Worm (Caenorhabditis elegans): ENCODE data around the gene otub-3.

DNA sequence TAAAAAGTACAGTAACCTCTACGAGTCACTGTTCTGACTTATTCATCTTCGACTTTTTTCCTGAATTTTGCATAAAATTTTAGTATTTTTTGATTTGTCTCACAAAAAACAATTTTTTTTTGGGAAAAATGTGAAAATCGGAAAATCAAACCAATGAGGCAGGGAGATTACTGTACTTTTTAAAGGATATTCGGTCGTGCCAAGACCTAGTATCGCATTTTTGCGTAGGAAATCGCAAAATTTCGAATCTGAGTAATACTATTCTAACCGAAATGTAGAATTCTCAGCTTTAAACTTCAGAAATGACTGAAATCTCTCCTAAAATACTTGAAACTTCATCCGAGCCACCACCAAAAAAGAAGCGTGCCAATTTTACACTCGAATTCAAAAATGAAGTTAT lies 9.8 kb downstream of the otub-3 start, which contains the start of gene F21D5.4:
- TF ChIP-seq ceh-9 (tag; optimal IDR thresholded peaks at IDR 0.05) (no peak), dve-1 (tag; optimal IDR thresholded peaks at IDR 0.05) (no peak), elt-2 (tag; optimal IDR thresholded peaks at IDR 0.05) (no peak), hlh-8 (tag; optimal IDR thresholded peaks at IDR 0.05) (no peak), nhr-232 (tag; optimal IDR thresholded peaks at IDR 0.05) (no peak), ceh-30 (tag; optimal IDR thresholded peaks at IDR 0.05) (no peak), lin-11 (tag; optimal IDR thresholded peaks at IDR 0.05) (no peak), nhr-11 (tag; optimal IDR thresholded peaks at IDR 0.05) (no peak), ceh-24 (tag; optimal IDR thresholded peaks at IDR 0.05) (no peak), ahr-1 (tag; optimal IDR thresholded peaks at IDR 0.05) (no peak), unc-86 (tag; optimal IDR thresholded peaks at IDR 0.05) (no peak), ceh-45 (GFP tag; IDR thresholded peaks at IDR 0.05) (no peak), K09A11.1 (tag; optimal IDR thresholded peaks at IDR 0.05; ENCODE audit: insufficient read depth) (no peak)
